Fruit fly (Drosophila melanogaster): ENCODE data around the gene CG43074.

The CG43074 gene

dm6 chr3L:3460402-3461027, 23.9 kb downstream of the CG43074 start, which contains the start of gene eIF5B (continued):
- TF ChIP-seq eyg (GFP tag; optimal IDR thresholded peaks at IDR 0.05) (no peak), CoRest (tag; optimal IDR thresholded peaks at IDR 0.05) (peak; percentile 90), CG17829 (tag; optimal IDR thresholded peaks at IDR 0.05) (peak; percentile 71), CG12104 (GFP tag; optimal IDR thresholded peaks at IDR 0.05) (peak; percentile 43), stc (GFP tag; IDR thresholded peaks at IDR 0.05) (peak; percentile 84), Jarid2 (GFP tag; optimal IDR thresholded peaks at IDR 0.05) (peak; percentile 30), CG10147 (GFP tag; optimal IDR thresholded peaks at IDR 0.05) (peak; percentile 33), CG13123 (GFP tag; optimal IDR thresholded peaks at IDR 0.05) (peak; percentile 33), nmo (GFP tag; optimal IDR thresholded peaks at IDR 0.05) (peak; percentile 91), gem (tag; optimal IDR thresholded peaks at IDR 0.05) (peak; percentile 83), usp (GFP tag; optimal IDR thresholded peaks at IDR 0.05) (no peak), bab2 (GFP tag; optimal IDR thresholded peaks at IDR 0.05) (peak; percentile 50), vfl (GFP tag; optimal IDR thresholded peaks at IDR 0.05) (peak; percentile 50), twi (tag; optimal IDR thresholded peaks at IDR 0.05) (peak; percentile 70), CG6683 (GFP tag; optimal IDR thresholded peaks at IDR 0.05) (peak; percentile 18), corto (GFP tag; optimal IDR thresholded peaks at IDR 0.05) (peak; percentile 6), CHES-1-like (GFP tag; optimal IDR thresholded peaks at IDR 0.05) (peak; percentile 22), E2f1 (GFP tag; IDR thresholded peaks at IDR 0.05) (peak; percentile 83), CG6765 (GFP tag; optimal IDR thresholded peaks at IDR 0.05) (no peak), Nf-YA (GFP tag; IDR thresholded peaks at IDR 0.05) (peak; percentile 58; the same call in 1 of the 2 replicates), Hand (GFP tag; optimal IDR thresholded peaks at IDR 0.05) (peak; percentile 29), odd (GFP tag; optimal IDR thresholded peaks at IDR 0.05) (peak; percentile 59), CG6854 (GFP tag; optimal IDR thresholded peaks at IDR 0.05) (no peak), ro (GFP tag; IDR thresholded peaks at IDR 0.05) (no peak; the same call in 1 of the 2 replicates), CG2889 (GFP tag; IDR thresholded peaks at IDR 0.05) (peak; percentile 89), Doc2 (GFP tag; IDR thresholded peaks at IDR 0.05) (0 out of 2 replicates have a peak, but pooled peaks have one; percentile 31), fd3F (GFP tag; optimal IDR thresholded peaks at IDR 0.05) (peak; percentile 67), pnt (GFP tag; optimal IDR thresholded peaks at IDR 0.05) (peak; percentile 58), CG10462 (GFP tag; optimal IDR thresholded peaks at IDR 0.05) (peak; percentile 64), peb (GFP tag; IDR thresholded peaks at IDR 0.05) (peak; percentile 55; the same call in 1 of the 2 replicates), CG14050 (GFP tag; IDR thresholded peaks at IDR 0.05) (peak; percentile 81), Dip3 (GFP tag; optimal IDR thresholded peaks at IDR 0.05) (peak; percentile 57), gt (GFP tag; IDR thresholded peaks at IDR 0.05) (0 out of 2 replicates have a peak, but pooled peaks have one; percentile 44), Usf (GFP tag; optimal IDR thresholded peaks at IDR 0.05) (peak; percentile 78), crol (GFP tag; IDR thresholded peaks at IDR 0.05) (peak; percentile 92), insv (GFP tag; optimal IDR thresholded peaks at IDR 0.05) (peak in 1 of 2 experiments; percentile 43), zfh1 (GFP tag; IDR thresholded peaks at IDR 0.05) (peak; percentile 87), jumu (GFP tag; optimal IDR thresholded peaks at IDR 0.05) (no peak), tio (GFP tag; optimal IDR thresholded peaks at IDR 0.05) (peak; percentile 87), Adf1 (GFP tag; IDR thresholded peaks at IDR 0.05) (peak; percentile 57), CG10654 (GFP tag; optimal IDR thresholded peaks at IDR 0.05) (peak; percentile 22), chm (GFP tag; IDR thresholded peaks at IDR 0.05) (peak; percentile 75), en (GFP tag; optimal IDR thresholded peaks at IDR 0.05) (peak; percentile 6), amos (GFP tag; IDR thresholded peaks at IDR 0.05; ENCODE audit: partially characterized antibody) (peak; percentile 44; the same call in 1 of the 2 replicates), CG9797 (GFP tag; optimal IDR thresholded peaks at IDR 0.05) (peak; percentile 60), nerfin-2 (GFP tag; IDR thresholded peaks at IDR 0.05; ENCODE audit: partially characterized antibody) (no peak), CG12659 (GFP tag; optimal IDR thresholded peaks at IDR 0.05) (peak; percentile 84), CG7963 (GFP tag; IDR thresholded peaks at IDR 0.05; ENCODE audit: partially characterized antibody) (no peak), CG4282 (GFP tag; optimal IDR thresholded peaks at IDR 0.05) (no peak), da (GFP tag; optimal IDR thresholded peaks at IDR 0.05) (no peak)
